Worm (Caenorhabditis elegans) whole organism, early embryonic: ENCODE measurements around the gene col-38.

Experiments
- ama-1 ChIP-seq: fragments of 150-350 bp; optimal IDR thresholded peaks from 2 replicates; lab custom pipeline; 2014
- ceh-13 ChIP-seq: fragments of 200-800 bp; sonication (Bioruptor generic); optimal IDR thresholded peaks from 2 replicates; lab custom pipeline; 2018; ENCODE audit warnings: mild to moderate bottlenecking, missing genetic modification characterization, missing compliant biosample characterization
- ceh-36 ChIP-seq: sonication (generic microtip); optimal IDR thresholded peaks from 2 replicates; lab custom pipeline; 2016; ENCODE audit warnings: missing genetic modification characterization, inconsistent platforms, missing compliant biosample characterization
- hnd-1 ChIP-seq: sonication (generic microtip); optimal IDR thresholded peaks from 2 replicates; lab custom pipeline; 2016; ENCODE audit warnings: missing genetic modification characterization, missing compliant biosample characterization

ce11 chrII:8525133-8525736 lies 43.7 kb downstream of the col-38 start, which contains the start of the genes prp-9 and mrps-18B:
- TF ChIP-seq ceh-13 (GFP tag; lab: Kevin White, UChicago) = no peak
- no peak for TF ChIP-seq hnd-1
- TF ChIP-seq ceh-36 (tag; lab: Kevin White, UChicago) = no peak
- no peak for TF ChIP-seq ama-1 (lab: Kevin White, UChicago)
